Fruit fly (Drosophila melanogaster) whole organism, embryonic: ENCODE data around the gene CG15725.

Source experiments
- GATAe ChIP-seq: fragments of 200-800 bp; sonication (Bioruptor generic); conservative IDR thresholded peaks from 2 replicates; pipeline ENCODE4 v1.3.6; 2022; ENCODE audit warnings: missing biosample characterization, missing genetic modification characterization
- da ChIP-seq: fragments of 200-800 bp; sonication (Bioruptor generic); optimal IDR thresholded peaks from 2 replicates; lab custom pipeline; 2016; ENCODE audit warnings: missing biosample characterization, missing genetic modification characterization

DNA sequence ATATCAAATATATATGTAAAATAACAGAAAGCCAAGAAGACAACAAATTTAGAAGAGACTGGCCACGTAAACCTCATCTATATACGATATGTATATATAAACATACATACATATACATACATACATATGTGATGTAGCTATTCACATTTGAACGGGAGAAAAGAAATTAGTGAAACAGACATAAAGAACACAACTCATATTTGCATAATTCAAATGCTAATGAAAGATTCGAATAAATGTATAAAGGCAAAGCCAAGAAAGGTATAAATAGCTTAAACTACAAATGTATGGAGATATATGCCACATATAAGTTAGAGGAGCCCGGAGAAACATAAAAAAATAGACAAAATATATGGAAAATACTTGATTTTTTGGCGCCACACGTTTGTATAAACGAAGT is 34.8 kb downstream of the CG15725 start:
- TF ChIP-seq da (GFP tag; lab: Kevin White, UChicago) (no peak), GATAe (GFP tag; lab: Robert Waterston, UW) (no peak)
